Fruit fly (Drosophila melanogaster) whole organism, embryonic: ENCODE data around the gene Dis3.
A peak's percentile ranks its signal among the peaks of the same experiment; 100 is the strongest.

Experiments
- BtbVII ChIP-seq: fragments of 200-800 bp; sonication (Bioruptor generic); optimal IDR thresholded peaks from 3 replicates; lab custom pipeline; 2017; ENCODE audit warnings: missing biosample characterization, mild to moderate bottlenecking, missing genetic modification characterization
- CG10366 ChIP-seq: fragments of 200-800 bp; sonication (Bioruptor generic); IDR thresholded peaks from 2 replicates; pipeline ENCODE4 v1.3.6; 2022; ENCODE audit warnings: missing biosample characterization, missing genetic modification characterization
- CG11093 ChIP-seq: fragments of 200-800 bp; sonication (Bioruptor generic); IDR thresholded peaks from 3 replicates; pipeline ENCODE4 v1.3.6; 2022; ENCODE audit warnings: missing biosample characterization, missing genetic modification characterization
- CG12942 ChIP-seq: fragments of 200-800 bp; sonication (Bioruptor generic); optimal IDR thresholded peaks from 3 replicates; lab custom pipeline; 2016; ENCODE audit warnings: missing biosample characterization, missing genetic modification characterization
- CG14014 ChIP-seq: fragments of 200-800 bp; sonication (Bioruptor generic); IDR thresholded peaks from 2 replicates; pipeline ENCODE4 v1.3.6; 2022; ENCODE audit warnings: missing biosample characterization, missing genetic modification characterization
- CG15696 ChIP-seq: fragments of 200-800 bp; sonication (Bioruptor generic); optimal IDR thresholded peaks from 2 replicates; lab custom pipeline; 2019; ENCODE audit warnings: missing biosample characterization, mild to moderate bottlenecking, missing genetic modification characterization, moderate library complexity
- CG1603 ChIP-seq: fragments of 200-800 bp; sonication (Bioruptor generic); optimal IDR thresholded peaks from 2 replicates; lab custom pipeline; 2019; ENCODE audit warnings: missing biosample characterization, mild to moderate bottlenecking, missing genetic modification characterization, moderate library complexity
- CG16863 ChIP-seq: fragments of 200-800 bp; sonication (Bioruptor generic); optimal IDR thresholded peaks from 3 replicates; lab custom pipeline; 2016; ENCODE audit warnings: missing biosample characterization, missing genetic modification characterization
- CG17361 ChIP-seq: fragments of 200-800 bp; sonication (Bioruptor generic); IDR thresholded peaks from 3 replicates; pipeline ENCODE4 v1.3.6; 2022; ENCODE audit warnings: missing biosample characterization, missing genetic modification characterization
- CG18011 ChIP-seq: fragments of 200-800 bp; sonication (Bioruptor generic); optimal IDR thresholded peaks from 2 replicates; lab custom pipeline; 2017; ENCODE audit warnings: missing biosample characterization, missing genetic modification characterization, mild to moderate bottlenecking, moderate library complexity, missing genotype
- CG2202 ChIP-seq: fragments of 200-800 bp; sonication (Bioruptor generic); optimal IDR thresholded peaks from 2 replicates; lab custom pipeline; 2018; ENCODE audit warnings: missing biosample characterization, mild to moderate bottlenecking, missing genetic modification characterization
- CG4617 ChIP-seq: fragments of 200-800 bp; sonication (Bioruptor generic); optimal IDR thresholded peaks from 3 replicates; lab custom pipeline; 2016; ENCODE audit warnings: missing biosample characterization, missing genetic modification characterization, borderline replicate concordance
- CG6272 ChIP-seq: fragments of 200-800 bp; sonication (Bioruptor generic); IDR thresholded peaks from 2 replicates; pipeline ENCODE4 v1.3.6; 2022; ENCODE audit warnings: missing biosample characterization, missing genetic modification characterization
- CG7357 ChIP-seq: fragments of 200-800 bp; sonication (Bioruptor generic); IDR thresholded peaks from 3 replicates; pipeline ENCODE4 v1.3.6; 2022; ENCODE audit warnings: missing biosample characterization, missing genetic modification characterization
- CG7928 ChIP-seq: fragments of 200-800 bp; sonication (Bioruptor generic); optimal IDR thresholded peaks from 2 replicates; lab custom pipeline; 2017; ENCODE audit warnings: missing biosample characterization, mild to moderate bottlenecking, missing genetic modification characterization
- CG8924 ChIP-seq: fragments of 200-800 bp; optimal IDR thresholded peaks from 3 replicates; lab custom pipeline; 2019; ENCODE audit warnings: missing biosample characterization, mild to moderate bottlenecking, missing genetic modification characterization, moderate library complexity
- CG9215 ChIP-seq: fragments of 200-800 bp; sonication (Bioruptor generic); IDR thresholded peaks from 2 replicates; pipeline ENCODE4 v1.3.6; 2022; ENCODE audit warnings: missing biosample characterization, missing genetic modification characterization
- CG9797 ChIP-seq: fragments of 200-800 bp; sonication (Bioruptor generic); optimal IDR thresholded peaks from 3 replicates; lab custom pipeline; 2018; ENCODE audit warnings: missing biosample characterization, mild to moderate bottlenecking, missing genetic modification characterization
- CoRest ChIP-seq: fragments of 200-800 bp; sonication (Bioruptor generic); optimal IDR thresholded peaks from 3 replicates; lab custom pipeline; 2018; ENCODE audit warnings: missing biosample characterization, mild to moderate bottlenecking, missing genetic modification characterization, moderate library complexity
- Dek ChIP-seq: fragments of 200-800 bp; sonication (Bioruptor generic); optimal IDR thresholded peaks from 3 replicates; lab custom pipeline; 2019; ENCODE audit warnings: missing biosample characterization, mild to moderate bottlenecking, missing genetic modification characterization, moderate library complexity
- HLH3B ChIP-seq: fragments of 200-800 bp; sonication (Bioruptor generic); IDR thresholded peaks from 2 replicates; pipeline ENCODE4 v1.3.6; 2022; ENCODE audit warnings: missing biosample characterization, missing genetic modification characterization
- Lhr ChIP-seq: fragments of 200-800 bp; sonication (Bioruptor generic); optimal IDR thresholded peaks from 3 replicates; lab custom pipeline; 2017; ENCODE audit warnings: mild to moderate bottlenecking, missing biosample characterization, missing genetic modification reagents, missing genetic modification characterization
- MTF-1 ChIP-seq: fragments of 200-800 bp; sonication (Bioruptor generic); optimal IDR thresholded peaks from 2 replicates; lab custom pipeline; 2018; ENCODE audit warnings: missing biosample characterization, mild to moderate bottlenecking, missing genetic modification characterization, borderline replicate concordance
- Oli ChIP-seq: fragments of 200-800 bp; sonication (Bioruptor generic); optimal IDR thresholded peaks from 2 replicates; lab custom pipeline; 2018; ENCODE audit warnings: missing biosample characterization, mild to moderate bottlenecking, missing genetic modification characterization, moderate library complexity
- Ravus ChIP-seq: fragments of 200-800 bp; sonication (Bioruptor generic); IDR thresholded peaks from 2 replicates; pipeline ENCODE4 v1.3.6; 2022; ENCODE audit warnings: missing biosample characterization, missing genetic modification characterization
- Sox102F ChIP-seq: fragments of 200-800 bp; sonication (Bioruptor generic); optimal IDR thresholded peaks from 2 replicates; lab custom pipeline; 2018; ENCODE audit warnings: missing biosample characterization, mild to moderate bottlenecking, missing genetic modification characterization, moderate library complexity
- ab ChIP-seq: fragments of 200-800 bp; sonication (Bioruptor generic); optimal IDR thresholded peaks from 2 replicates; lab custom pipeline; 2016; ENCODE audit warnings: missing biosample characterization, missing genetic modification characterization
- ac ChIP-seq: fragments of 200-800 bp; sonication (Bioruptor generic); optimal IDR thresholded peaks from 3 replicates; lab custom pipeline; 2017; ENCODE audit warnings: missing biosample characterization, mild to moderate bottlenecking, missing genetic modification characterization
- ash1 ChIP-seq: fragments of 200-800 bp; sonication (Bioruptor generic); optimal IDR thresholded peaks from 2 replicates; lab custom pipeline; 2018; ENCODE audit warnings: missing biosample characterization, mild to moderate bottlenecking, missing genetic modification characterization
- bsh ChIP-seq, 2 experiments: fragments of 200-800 bp; sonication (Bioruptor generic); optimal IDR thresholded peaks; 2 replicates each; lab custom pipeline; 2017 to 2018; ENCODE audit warnings: mild to moderate bottlenecking in 2 of 2, missing biosample characterization in 2 of 2, missing genetic modification characterization in 2 of 2, moderate library complexity in 1 of 2
- chn ChIP-seq: fragments of 200-800 bp; sonication (Bioruptor generic); optimal IDR thresholded peaks from 2 replicates; lab custom pipeline; 2016; ENCODE audit warnings: missing biosample characterization, missing genetic modification characterization
- crol ChIP-seq: fragments of 200-800 bp; sonication (Bioruptor generic); IDR thresholded peaks from 2 replicates; pipeline ENCODE4 v1.3.6; 2022; ENCODE audit warnings: missing biosample characterization, missing genetic modification characterization
- dimm ChIP-seq: fragments of 200-800 bp; sonication (Bioruptor generic); IDR thresholded peaks from 2 replicates; pipeline ENCODE4 v1.3.6; 2022; ENCODE audit warnings: missing biosample characterization, missing genetic modification characterization
- disco-r ChIP-seq: fragments of 200-800 bp; sonication (Bioruptor generic); optimal IDR thresholded peaks from 2 replicates; lab custom pipeline; 2016; ENCODE audit warnings: missing biosample characterization, missing genetic modification characterization
- ems ChIP-seq: fragments of 200-800 bp; sonication (Bioruptor generic); optimal IDR thresholded peaks from 3 replicates; lab custom pipeline; 2016; ENCODE audit warnings: missing biosample characterization, missing genetic modification characterization
- ewg ChIP-seq: fragments of 200-800 bp; sonication (Bioruptor generic); optimal IDR thresholded peaks from 3 replicates; lab custom pipeline; 2017; ENCODE audit warnings: mild to moderate bottlenecking, missing biosample characterization, missing genetic modification reagents, missing genetic modification characterization
- gro ChIP-seq: fragments of 200-800 bp; sonication (Bioruptor generic); optimal IDR thresholded peaks from 2 replicates; lab custom pipeline; 2016; ENCODE audit warnings: missing biosample characterization, missing genetic modification characterization
- hkb ChIP-seq, 2 experiments: fragments of 200-800 bp in 1 of 2; fragments of >200 bp in 1 of 2; sonication (Bioruptor generic) in 1 of 2; IDR thresholded peaks in 1 of 2; optimal IDR thresholded peaks in 1 of 2; 2 replicates each; pipeline versions ENCODE4 v1.3.6 to Lab custom; 2017 to 2022; ENCODE audit warnings: missing biosample characterization in 1 of 2, missing genetic modification characterization in 1 of 2
- kah ChIP-seq: fragments of 200-800 bp; sonication (Bioruptor generic); optimal IDR thresholded peaks from 2 replicates; lab custom pipeline; 2018; ENCODE audit warnings: missing biosample characterization, mild to moderate bottlenecking, missing genetic modification characterization
- nom ChIP-seq: fragments of 200-800 bp; sonication (Bioruptor generic); optimal IDR thresholded peaks from 2 replicates; lab custom pipeline; 2017; ENCODE audit warnings: missing biosample characterization, missing genetic modification characterization, mild to moderate bottlenecking, moderate library complexity, missing genetic modification reagents
- p53 ChIP-seq: fragments of 200-800 bp; sonication (Bioruptor generic); optimal IDR thresholded peaks from 2 replicates; lab custom pipeline; 2016; ENCODE audit warnings: missing biosample characterization, missing genetic modification characterization
- pb ChIP-seq: fragments of 200-800 bp; sonication (Bioruptor generic); optimal IDR thresholded peaks from 3 replicates; lab custom pipeline; 2016; ENCODE audit warnings: missing biosample characterization, missing genetic modification characterization
- pros ChIP-seq: fragments of 200-800 bp; sonication (Bioruptor generic); optimal IDR thresholded peaks from 3 replicates; lab custom pipeline; 2019; ENCODE audit warnings: missing biosample characterization, mild to moderate bottlenecking, missing genetic modification characterization, moderate library complexity
- ro ChIP-seq: fragments of 200-800 bp; sonication (Bioruptor generic); IDR thresholded peaks from 2 replicates; pipeline ENCODE4 v1.3.6; 2022; ENCODE audit warnings: missing biosample characterization, missing genetic modification characterization
- sug ChIP-seq: fragments of 200-800 bp; optimal IDR thresholded peaks from 2 replicates; lab custom pipeline; 2019; ENCODE audit warnings: missing biosample characterization, mild to moderate bottlenecking, missing genetic modification characterization, moderate library complexity
- trh ChIP-seq: fragments of 200-800 bp; sonication (Bioruptor generic); optimal IDR thresholded peaks from 2 replicates; lab custom pipeline; 2016; ENCODE audit warnings: missing biosample characterization, missing genetic modification characterization
- vvl ChIP-seq: fragments of 200-800 bp; sonication (Bioruptor generic); IDR thresholded peaks from 2 replicates; pipeline ENCODE4 v1.3.6; 2022; ENCODE audit warnings: missing biosample characterization, missing genetic modification characterization

Gene Dis3

dm6 chr3R:24295556-24296465 is 37.4 kb upstream of the Dis3 start (continued):
- peak; percentile 35 for TF ChIP-seq Lhr (GFP tag; lab: Kevin White, UChicago)
- peak; percentile 19 for TF ChIP-seq disco-r (GFP tag; lab: Kevin White, UChicago)
- TF ChIP-seq CG8924 (tag; lab: Kevin White, UChicago): peak; percentile 80
- no peak for TF ChIP-seq CG9797 (GFP tag; lab: Kevin White, UChicago)
- TF ChIP-seq ewg (GFP tag; lab: Kevin White, UChicago): peak; percentile 52
- TF ChIP-seq chn (GFP tag; lab: Kevin White, UChicago): peak; percentile 65
- peak; percentile 77 for TF ChIP-seq Dek (tag; lab: Kevin White, UChicago)
- TF ChIP-seq pb (GFP tag; lab: Kevin White, UChicago): peak; percentile 41
- peak; percentile 69; the same call in 2 of the 3 replicates for TF ChIP-seq CG11093 (GFP tag; lab: Robert Waterston, UW)
- TF ChIP-seq CG17361: peak; percentile 75
- peak; percentile 64 for TF ChIP-seq ro (GFP tag; lab: Robert Waterston, UW)
- TF ChIP-seq ems (GFP tag; lab: Kevin White, UChicago): peak; percentile 53
- no peak for TF ChIP-seq gro (GFP tag; lab: Kevin White, UChicago)
- peak; percentile 82 to 90 for TF ChIP-seq bsh (GFP tag; optimal IDR thresholded peaks at IDR 0.05; lab: Kevin White, UChicago)
- TF ChIP-seq Sox102F: peak; percentile 74
- TF ChIP-seq CG15696 (tag; lab: Kevin White, UChicago): peak; percentile 88
- peak; percentile 58 for TF ChIP-seq CG12942
- TF ChIP-seq CG7357 (GFP tag; lab: Robert Waterston, UW): peak; percentile 67; the same call in 2 of the 3 replicates
- peak; percentile 71 for TF ChIP-seq ac (GFP tag; lab: Kevin White, UChicago)
- no peak for TF ChIP-seq p53
- TF ChIP-seq CG2202 (tag; lab: Kevin White, UChicago): peak; percentile 52
- TF ChIP-seq vvl (GFP tag; lab: Robert Waterston, UW): peak; percentile 89
- peak; percentile 76 for TF ChIP-seq HLH3B (GFP tag; lab: Robert Waterston, UW)
- TF ChIP-seq CG6272 (GFP tag; lab: Robert Waterston, UW): peak; percentile 65
- TF ChIP-seq Ravus (GFP tag; lab: Robert Waterston, UW): no peak; the same call in none of the 2 replicates
- TF ChIP-seq MTF-1 (GFP tag; lab: Kevin White, UChicago): peak; percentile 72
- TF ChIP-seq BtbVII: peak; percentile 69
- peak; percentile 81 for TF ChIP-seq Oli (tag; lab: Kevin White, UChicago)
- TF ChIP-seq CG14014 (GFP tag; lab: Robert Waterston, UW): peak; percentile 89
- peak; percentile 91 for TF ChIP-seq nom (GFP tag; lab: Kevin White, UChicago)
- peak; percentile 75 for TF ChIP-seq CG10366
- TF ChIP-seq ash1 (GFP tag; lab: Kevin White, UChicago): no peak
- no peak for TF ChIP-seq CG7928 (GFP tag; lab: Kevin White, UChicago)
- peak; percentile 60 for TF ChIP-seq sug (tag; lab: Kevin White, UChicago)
- peak; percentile 33 for TF ChIP-seq CG16863 (GFP tag; lab: Kevin White, UChicago)
- TF ChIP-seq CoRest: peak; percentile 85
- TF ChIP-seq trh (GFP tag; lab: Kevin White, UChicago): peak; percentile 6
- TF ChIP-seq pros (GFP tag; lab: Kevin White, UChicago): no peak
- TF ChIP-seq ab (GFP tag; lab: Kevin White, UChicago): peak; percentile 39
- TF ChIP-seq kah (GFP tag; lab: Kevin White, UChicago): peak; percentile 44
- no peak for TF ChIP-seq crol (GFP tag; lab: Robert Waterston, UW)
- peak; percentile 52 for TF ChIP-seq CG18011 (GFP tag; lab: Kevin White, UChicago)
- TF ChIP-seq CG9215 (GFP tag; lab: Robert Waterston, UW): peak; percentile 75
- peak; percentile 41; the same call in 1 of the 2 replicates for TF ChIP-seq dimm (GFP tag; lab: Robert Waterston, UW)
- TF ChIP-seq CG1603 (tag; lab: Kevin White, UChicago): peak; percentile 89
- peak; percentile 34 for TF ChIP-seq CG4617 (GFP tag; lab: Kevin White, UChicago)
- TF ChIP-seq hkb (optimal IDR thresholded peaks at IDR 0.05; lab: Kevin White, UChicago): no peak
- TF ChIP-seq hkb (GFP tag; IDR thresholded peaks at IDR 0.05; lab: Robert Waterston, UW): peak; percentile 87
